Worm (Caenorhabditis elegans): ENCODE data around the gene col-77.

The col-77 gene

DNA sequence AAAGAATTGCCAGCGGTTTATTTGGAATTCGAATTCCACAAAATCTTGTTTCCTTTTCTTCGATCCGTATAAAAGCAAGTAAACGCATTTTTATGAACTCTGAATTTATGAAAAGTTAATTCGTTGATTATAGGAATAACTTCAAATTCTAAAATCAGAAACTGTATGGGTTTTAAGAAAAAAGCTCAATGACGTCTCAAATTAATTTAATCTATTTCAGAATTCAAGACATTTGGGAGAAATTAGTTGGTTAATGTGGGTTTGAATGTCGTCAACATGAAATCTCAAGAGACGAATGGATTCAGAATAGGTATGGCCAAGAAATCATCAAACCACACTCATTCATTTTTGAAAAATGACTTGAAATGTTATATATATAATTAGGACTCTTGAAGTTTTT lies 36.9 kb upstream of the col-77 start, which contains the start of gene F49E12.7:
F49E12.7 (minus strand) TSS at position 101 of the 400 bp plus-strand sequence.
- TF ChIP-seq snpc-4 (tag; optimal IDR thresholded peaks at IDR 0.05) (no peak), tbx-8 (GFP tag; optimal IDR thresholded peaks at IDR 0.05) (no peak), drap-1 (GFP tag; optimal IDR thresholded peaks at IDR 0.05) (no peak), nhr-2 (tag; optimal IDR thresholded peaks at IDR 0.05) (no peak), nhr-28 (tag; optimal IDR thresholded peaks at IDR 0.05) (no peak), zip-8 (tag; optimal IDR thresholded peaks at IDR 0.05) (no peak), lin-13 (tag; optimal IDR thresholded peaks at IDR 0.05) (no peak), ham-2 (GFP tag; optimal IDR thresholded peaks at IDR 0.05) (no peak), flh-1 (GFP tag; optimal IDR thresholded peaks at IDR 0.05) (no peak), M03D4.4 (tag; optimal IDR thresholded peaks at IDR 0.05) (no peak), ces-1 (GFP tag; optimal IDR thresholded peaks at IDR 0.05) (no peak), unc-62 (GFP tag; optimal IDR thresholded peaks at IDR 0.05) (no peak), elt-1 (tag; optimal IDR thresholded peaks at IDR 0.05; ENCODE audit: borderline replicate concordance, insufficient read depth) (no peak), elt-3 (tag; optimal IDR thresholded peaks at IDR 0.05) (no peak), unc-120 (tag; optimal IDR thresholded peaks at IDR 0.05; ENCODE audit: poor library complexity, severe bottlenecking) (no peak), nhr-76 (tag; optimal IDR thresholded peaks at IDR 0.05) (no peak), lin-32 (GFP tag; optimal IDR thresholded peaks at IDR 0.05) (no peak)

DNA sequence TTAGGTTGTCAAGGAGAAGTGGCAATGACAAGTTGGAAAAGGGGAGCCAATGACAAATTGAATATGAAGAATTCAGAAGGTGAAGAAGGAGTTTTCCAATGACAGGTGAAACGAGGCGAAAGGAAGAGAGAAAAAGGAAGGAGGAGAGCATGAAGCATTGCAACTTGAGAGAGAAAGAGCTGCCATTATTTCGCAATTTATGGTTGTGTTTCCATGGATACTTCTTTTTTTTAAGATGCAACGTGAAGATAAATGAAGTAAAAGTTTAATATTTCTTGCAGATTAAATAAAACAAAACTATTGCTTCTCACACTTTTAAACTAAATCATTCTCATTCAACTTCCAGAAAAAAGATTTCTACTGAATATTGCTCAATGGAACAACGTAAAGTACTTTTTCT lies 35.0 kb upstream of the col-77 start, which contains the start of gene F49E12.8:
F49E12.8 (minus strand) TSS at position 101 of the 400 bp plus-strand sequence.
- TF ChIP-seq nhr-2 (tag; optimal IDR thresholded peaks at IDR 0.05) (no peak), snpc-4 (tag; optimal IDR thresholded peaks at IDR 0.05) (no peak), zip-8 (tag; optimal IDR thresholded peaks at IDR 0.05) (no peak), nhr-237 (tag; optimal IDR thresholded peaks at IDR 0.05) (no peak), tbx-8 (GFP tag; optimal IDR thresholded peaks at IDR 0.05) (no peak), lin-13 (tag; optimal IDR thresholded peaks at IDR 0.05) (no peak), ces-1 (GFP tag; optimal IDR thresholded peaks at IDR 0.05) (no peak), drap-1 (GFP tag; optimal IDR thresholded peaks at IDR 0.05) (no peak), pha-4 (tag; optimal IDR thresholded peaks at IDR 0.05) (no peak), sptf-1 (tag; optimal IDR thresholded peaks at IDR 0.05) (no peak), unc-62 (GFP tag; optimal IDR thresholded peaks at IDR 0.05) (no peak), bed-3 (GFP tag; optimal IDR thresholded peaks at IDR 0.05) (no peak), mab-5 (tag; optimal IDR thresholded peaks at IDR 0.05) (no peak), unc-120 (tag; optimal IDR thresholded peaks at IDR 0.05; ENCODE audit: poor library complexity, severe bottlenecking) (no peak)

ce11 chrII:8392215-8392614 lies 33.0 kb upstream of the col-77 start:
- TF ChIP-seq lin-13 (tag; optimal IDR thresholded peaks at IDR 0.05) (no peak), bed-3 (GFP tag; optimal IDR thresholded peaks at IDR 0.05) (no peak), zip-8 (tag; optimal IDR thresholded peaks at IDR 0.05) (no peak), sem-2 (GFP tag; optimal IDR thresholded peaks at IDR 0.05) (no peak)

DNA sequence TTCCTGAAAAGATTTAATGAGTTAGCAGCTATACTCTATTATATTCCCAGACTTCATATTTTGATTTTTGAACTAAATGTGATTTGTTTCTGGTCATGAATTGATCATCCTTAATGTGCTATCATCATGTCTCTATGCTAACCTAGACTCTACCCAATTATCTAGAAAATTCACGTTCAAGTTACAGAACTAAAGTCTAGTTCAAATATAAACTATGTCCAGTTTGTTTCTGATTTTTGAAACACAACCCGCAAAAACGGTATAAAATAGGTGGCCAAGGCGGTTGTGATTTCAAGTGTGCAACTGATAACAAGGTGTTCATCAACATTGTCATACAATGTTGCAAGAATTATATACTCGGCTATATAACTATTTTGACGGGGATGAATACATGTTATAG lies 31.6 kb upstream of the col-77 start, which contains the start of gene F49E12.10:
F49E12.10 (plus strand) TSS at position 301 of the 400 bp plus-strand sequence.
- TF ChIP-seq unc-62 (GFP tag; optimal IDR thresholded peaks at IDR 0.05), result no peak
- TF ChIP-seq bed-3 (GFP tag; optimal IDR thresholded peaks at IDR 0.05), result no peak
- no peak for TF ChIP-seq nhr-237 (tag; optimal IDR thresholded peaks at IDR 0.05)
- TF ChIP-seq snpc-4 (tag; optimal IDR thresholded peaks at IDR 0.05), result no peak
- no peak for TF ChIP-seq tbx-8 (GFP tag; optimal IDR thresholded peaks at IDR 0.05)

DNA sequence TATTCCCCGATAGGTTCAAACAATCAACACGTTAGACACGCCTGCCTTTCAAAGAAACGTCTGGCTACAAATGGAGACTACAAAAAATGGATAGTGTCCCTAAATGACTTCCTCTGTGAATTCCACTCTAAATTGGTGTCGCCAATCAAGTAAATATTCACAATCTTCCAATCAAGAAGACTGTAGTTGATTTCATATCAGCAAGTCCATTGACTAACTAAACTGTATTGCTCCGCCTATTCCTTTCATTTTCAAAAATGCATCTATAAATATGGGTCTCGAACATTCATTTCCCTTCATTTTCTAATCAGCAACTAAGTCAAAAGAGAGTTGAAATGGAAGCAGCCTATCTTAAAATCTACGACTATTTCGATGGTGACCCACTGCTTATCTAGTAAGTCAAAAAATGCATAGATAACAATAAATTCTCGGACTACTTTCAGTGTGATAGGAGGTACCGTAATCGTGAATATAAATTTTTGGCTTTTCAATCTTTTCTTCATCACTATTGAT lies 28.9 kb upstream of the col-77 start, which contains the start of gene drd-1:
drd-1 (plus strand) TSS at position 51 of the 513 bp plus-strand sequence.
- TF ChIP-seq hlh-1 (tag; optimal IDR thresholded peaks at IDR 0.05), result no peak

DNA sequence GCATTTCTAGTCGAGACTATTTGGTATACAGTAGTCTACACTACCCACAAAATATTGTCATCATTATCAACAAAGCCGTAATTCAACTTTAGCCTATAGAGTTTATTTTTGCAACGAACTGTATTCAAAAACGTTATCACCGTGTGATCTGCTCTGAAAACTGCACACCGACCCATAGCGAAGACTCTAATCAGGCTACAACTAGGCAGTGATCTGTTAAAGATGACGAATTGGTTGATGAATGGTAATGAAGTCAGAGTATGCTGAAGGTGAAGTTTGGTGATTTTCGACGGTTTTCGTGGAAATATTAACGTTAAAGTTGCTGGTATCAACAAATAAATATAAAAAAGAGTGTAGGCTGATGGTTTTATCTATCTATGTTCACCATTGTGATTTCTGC lies 27.7 kb upstream of the col-77 start:
- TF ChIP-seq nhr-2 (tag; optimal IDR thresholded peaks at IDR 0.05), result no peak

- TF ChIP-seq sem-2 (GFP tag; optimal IDR thresholded peaks at IDR 0.05) (no peak), pha-4 (tag; optimal IDR thresholded peaks at IDR 0.05) (no peak), zip-8 (tag; optimal IDR thresholded peaks at IDR 0.05) (no peak), snpc-4 (tag; optimal IDR thresholded peaks at IDR 0.05) (no peak), ceh-39 (tag; optimal IDR thresholded peaks at IDR 0.05) (no peak), lin-13 (tag; optimal IDR thresholded peaks at IDR 0.05) (no peak), nhr-12 (tag; optimal IDR thresholded peaks at IDR 0.05) (no peak), bed-3 (GFP tag; optimal IDR thresholded peaks at IDR 0.05) (no peak)
Observed at ce11 chrII:8385561-8385960, 26.4 kb upstream of the col-77 start.
